Worm (Caenorhabditis elegans): ENCODE data around the gene perm-1.

The perm-1 gene

ce11 chrII:7901990-7902389 is 21.4 kb downstream of the perm-1 start:
- TF ChIP-seq spr-1 (tag; optimal IDR thresholded peaks at IDR 0.05) (no peak), T26A8.4 (GFP tag; IDR thresholded peaks at IDR 0.05) (no peak), unc-62 (GFP tag; optimal IDR thresholded peaks at IDR 0.05 in 1 of 2) (no peak), unc-62 (tag; optimal IDR thresholded peaks at IDR 0.05) (no peak), lin-1 (GFP tag; IDR thresholded peaks at IDR 0.05) (no peak), nhr-102 (tag; optimal IDR thresholded peaks at IDR 0.05) (no peak), dpl-1 (GFP tag; optimal IDR thresholded peaks at IDR 0.05) (no peak), unc-39 (tag; optimal IDR thresholded peaks at IDR 0.05) (no peak), mdt-29 (GFP tag; IDR thresholded peaks at IDR 0.05) (no peak)

- TF ChIP-seq ztf-7 (tag; optimal IDR thresholded peaks at IDR 0.05): no peak
- no peak for TF ChIP-seq lin-39 (tag; optimal IDR thresholded peaks at IDR 0.05)
- peak; percentile 22 for TF ChIP-seq hlh-11 (tag; optimal IDR thresholded peaks at IDR 0.05)
- TF ChIP-seq hlh-30 (tag; optimal IDR thresholded peaks at IDR 0.05; ENCODE audit: insufficient read depth): peak; percentile 45
- no peak for TF ChIP-seq F26F4.8 (GFP tag; conservative IDR thresholded peaks at IDR 0.05)
- no peak for TF ChIP-seq nhr-48 (tag; optimal IDR thresholded peaks at IDR 0.05)
- no peak for TF ChIP-seq dve-1 (tag; optimal IDR thresholded peaks at IDR 0.05; ENCODE audit: insufficient read depth)
- no peak for TF ChIP-seq snpc-1.2 (GFP tag; IDR thresholded peaks at IDR 0.05)
- no peak for TF ChIP-seq lin-38 (GFP tag; IDR thresholded peaks at IDR 0.05)
- TF ChIP-seq F49E8.2 (tag; optimal IDR thresholded peaks at IDR 0.05; ENCODE audit: borderline replicate concordance): no peak
- peak; percentile 6 for TF ChIP-seq nhr-11 (tag; optimal IDR thresholded peaks at IDR 0.05)
- no peak for TF ChIP-seq egl-43 (GFP tag; IDR thresholded peaks at IDR 0.05)
- TF ChIP-seq T20F7.1 (GFP tag; optimal IDR thresholded peaks at IDR 0.05): no peak
- no peak for TF ChIP-seq dpl-1 (GFP tag; optimal IDR thresholded peaks at IDR 0.05)
- TF ChIP-seq daf-19 (GFP tag; conservative IDR thresholded peaks at IDR 0.05): no peak
- TF ChIP-seq zip-2 (tag; optimal IDR thresholded peaks at IDR 0.05): no peak
Observed at ce11 chrII:7907539-7907997, 27.0 kb downstream of the perm-1 start, which contains the start of gene best-23. Gene best-23 (minus strand): TSS chrII:7907589.

- TF ChIP-seq egl-27 (tag; optimal IDR thresholded peaks at IDR 0.05) (no peak), dpl-1 (GFP tag; optimal IDR thresholded peaks at IDR 0.05) (no peak), hmg-1.1 (GFP tag; IDR thresholded peaks at IDR 0.05) (no peak), nhr-237 (tag; optimal IDR thresholded peaks at IDR 0.05) (no peak), spr-1 (tag; optimal IDR thresholded peaks at IDR 0.05) (no peak), unc-39 (tag; optimal IDR thresholded peaks at IDR 0.05) (no peak), aha-1 (tag) (peak; percentile 38)
Observed at ce11 chrII:7911015-7911414, 30.4 kb downstream of the perm-1 start, which contains the start of gene ZK675.4. Gene ZK675.4 (plus strand): TSS chrII:7911315.

ce11 chrII:7920178-7920577 is 39.6 kb downstream of the perm-1 start:
- no peak for TF ChIP-seq F44E2.7 (GFP tag; IDR thresholded peaks at IDR 0.05)
- no peak for TF ChIP-seq Y75B8A.6 (GFP tag; IDR thresholded peaks at IDR 0.05)
- no peak for TF ChIP-seq hif-1 (tag; optimal IDR thresholded peaks at IDR 0.05)
- TF ChIP-seq ces-1 (GFP tag; optimal IDR thresholded peaks at IDR 0.05): peak; percentile 36
- no peak for TF ChIP-seq lin-38 (GFP tag; IDR thresholded peaks at IDR 0.05)
- TF ChIP-seq lin-1 (GFP tag; IDR thresholded peaks at IDR 0.05): no peak
- TF ChIP-seq dmd-8 (GFP tag; IDR thresholded peaks at IDR 0.05): no peak
- TF ChIP-seq vab-7 (GFP tag; IDR thresholded peaks at IDR 0.05): no peak
- TF ChIP-seq unc-130 (GFP tag; optimal IDR thresholded peaks at IDR 0.05): no peak
- no peak for TF ChIP-seq nhr-42 (GFP tag; IDR thresholded peaks at IDR 0.05)
- TF ChIP-seq fkh-10 (GFP tag; optimal IDR thresholded peaks at IDR 0.05): peak; percentile 80

Data from whole organism, L4 larva.